Fruit fly (Drosophila melanogaster) whole organism, embryonic: ENCODE results near the gene CG11828.

Experiments used
- Bdp1 ChIP-seq: fragments of 200-800 bp; sonication (Bioruptor generic); optimal IDR thresholded peaks from 3 replicates; lab custom pipeline; 2016; ENCODE audit warnings: missing biosample characterization, missing genetic modification characterization
- Bgb ChIP-seq: fragments of 200-800 bp; sonication (Bioruptor generic); IDR thresholded peaks from 2 replicates; pipeline ENCODE4 v1.3.6; 2022; ENCODE audit warnings: missing biosample characterization, missing genetic modification characterization; ENCODE audit not compliant: partially characterized antibody
- CG10366 ChIP-seq: fragments of 200-800 bp; sonication (Bioruptor generic); IDR thresholded peaks from 2 replicates; pipeline ENCODE4 v1.3.6; 2022; ENCODE audit warnings: missing biosample characterization, missing genetic modification characterization
- CG11560 ChIP-seq: fragments of 200-800 bp; sonication (Bioruptor generic); IDR thresholded peaks from 3 replicates; pipeline ENCODE4 v1.3.6; 2022; ENCODE audit warnings: missing biosample characterization, missing genetic modification characterization
- CG12071 ChIP-seq: fragments of 200-800 bp; sonication (Bioruptor generic); optimal IDR thresholded peaks from 3 replicates; lab custom pipeline; 2018; ENCODE audit warnings: missing biosample characterization, mild to moderate bottlenecking, missing genetic modification characterization
- CG15073 ChIP-seq: fragments of 200-800 bp; sonication (Bioruptor generic); optimal IDR thresholded peaks from 2 replicates; lab custom pipeline; 2016; ENCODE audit warnings: missing biosample characterization, missing genetic modification characterization
- CG15514 ChIP-seq: fragments of 200-800 bp; sonication (Bioruptor generic); optimal IDR thresholded peaks from 3 replicates; lab custom pipeline; 2017; ENCODE audit warnings: missing biosample characterization, missing genetic modification characterization, mild to moderate bottlenecking, moderate library complexity, missing genetic modification reagents
- CG16813 ChIP-seq: fragments of 200-800 bp; sonication (Bioruptor generic); IDR thresholded peaks from 3 replicates; pipeline ENCODE4 v1.3.6; 2022; ENCODE audit warnings: missing biosample characterization, missing genetic modification characterization; ENCODE audit not compliant: partially characterized antibody
- CG17612 ChIP-seq: fragments of 200-800 bp; sonication (Bioruptor generic); IDR thresholded peaks from 2 replicates; pipeline ENCODE4 v1.3.6; 2022; ENCODE audit warnings: missing biosample characterization, missing genetic modification characterization
- CG17802 ChIP-seq: fragments of 200-800 bp; sonication (Bioruptor generic); optimal IDR thresholded peaks from 2 replicates; lab custom pipeline; 2018; ENCODE audit warnings: missing biosample characterization, mild to moderate bottlenecking, missing genetic modification characterization, moderate library complexity
- CG18011 ChIP-seq: fragments of 200-800 bp; sonication (Bioruptor generic); optimal IDR thresholded peaks from 2 replicates; lab custom pipeline; 2017; ENCODE audit warnings: missing biosample characterization, missing genetic modification characterization, mild to moderate bottlenecking, moderate library complexity, missing genotype
- CG18619 ChIP-seq: fragments of 200-800 bp; sonication (Bioruptor generic); optimal IDR thresholded peaks from 3 replicates; lab custom pipeline; 2017; ENCODE audit warnings: missing biosample characterization, mild to moderate bottlenecking, missing genetic modification characterization
- CG2712 ChIP-seq: fragments of 200-800 bp; optimal IDR thresholded peaks from 3 replicates; lab custom pipeline; 2019; ENCODE audit warnings: missing biosample characterization, mild to moderate bottlenecking, missing genetic modification characterization, moderate library complexity
- CG30020 ChIP-seq: fragments of 200-800 bp; optimal IDR thresholded peaks from 2 replicates; lab custom pipeline; 2019; ENCODE audit warnings: missing biosample characterization, mild to moderate bottlenecking, missing genetic modification characterization, moderate library complexity
- CG31365 ChIP-seq: fragments of 200-800 bp; sonication (Bioruptor generic); optimal IDR thresholded peaks from 2 replicates; lab custom pipeline; 2018; ENCODE audit warnings: missing biosample characterization, mild to moderate bottlenecking, missing genetic modification characterization
- CG34224 ChIP-seq: fragments of 200-800 bp; sonication (Bioruptor generic); IDR thresholded peaks from 3 replicates; pipeline ENCODE4 v1.3.6; 2022; ENCODE audit warnings: missing biosample characterization, missing genetic modification characterization; ENCODE audit not compliant: partially characterized antibody
- CG3838 ChIP-seq: fragments of 200-800 bp; sonication (Bioruptor generic); optimal IDR thresholded peaks from 3 replicates; lab custom pipeline; 2016; ENCODE audit warnings: missing biosample characterization, missing genetic modification characterization
- CG4328 ChIP-seq: fragments of 200-800 bp; sonication (Bioruptor generic); optimal IDR thresholded peaks from 3 replicates; lab custom pipeline; 2017; ENCODE audit warnings: missing biosample characterization, missing genetic modification reagents, missing genetic modification characterization
- CG4404 ChIP-seq: fragments of 200-800 bp; sonication (Bioruptor generic); IDR thresholded peaks from 2 replicates; pipeline ENCODE4 v1.3.6; 2022; ENCODE audit warnings: missing biosample characterization, missing genetic modification characterization
- CG6654 ChIP-seq: fragments of 200-800 bp; sonication (Bioruptor generic); optimal IDR thresholded peaks from 2 replicates; lab custom pipeline; 2017; ENCODE audit warnings: missing biosample characterization, mild to moderate bottlenecking, missing genetic modification characterization
- CG8388 ChIP-seq: fragments of 200-800 bp; sonication (Bioruptor generic); optimal IDR thresholded peaks from 2 replicates; lab custom pipeline; 2019; ENCODE audit warnings: missing biosample characterization, mild to moderate bottlenecking, missing genetic modification characterization, moderate library complexity
- CG9932 ChIP-seq: fragments of 200-800 bp; sonication (Bioruptor generic); IDR thresholded peaks from 2 replicates; pipeline ENCODE4 v1.3.6; 2022; ENCODE audit warnings: missing biosample characterization, missing genetic modification characterization
- CTCF ChIP-seq: fragments of 200-800 bp; sonication (Bioruptor generic); optimal IDR thresholded peaks from 2 replicates; lab custom pipeline; 2017; ENCODE audit warnings: missing biosample characterization, mild to moderate bottlenecking, missing genetic modification characterization, moderate library complexity
- CrebB ChIP-seq: fragments of 200-800 bp; sonication (Bioruptor generic); optimal IDR thresholded peaks from 3 replicates; lab custom pipeline; 2018; ENCODE audit warnings: missing biosample characterization, mild to moderate bottlenecking, missing genetic modification characterization
- HmgD ChIP-seq: fragments of 200-800 bp; sonication (Bioruptor generic); optimal IDR thresholded peaks from 3 replicates; lab custom pipeline; 2016; ENCODE audit warnings: missing biosample characterization, missing genetic modification characterization
- Hr39 ChIP-seq: fragments of >200 bp; optimal IDR thresholded peaks from 2 replicates; lab custom pipeline; 2017
- Hr78 ChIP-seq, 2 experiments: fragments of 200-800 bp in 1 of 2; fragments of >200 bp in 1 of 2; sonication (Bioruptor generic) in 1 of 2; optimal IDR thresholded peaks; 2 replicates each; lab custom pipeline; 2017 to 2019; ENCODE audit warnings: missing biosample characterization in 2 of 2, missing genetic modification characterization in 2 of 2, mild to moderate bottlenecking in 1 of 2, moderate library complexity in 1 of 2
- Hsf ChIP-seq: fragments of 200-800 bp; sonication (Bioruptor generic); optimal IDR thresholded peaks from 3 replicates; lab custom pipeline; 2016; ENCODE audit warnings: missing biosample characterization, missing genetic modification characterization
- Jarid2 ChIP-seq: fragments of 200-800 bp; sonication (Bioruptor generic); optimal IDR thresholded peaks from 3 replicates; lab custom pipeline; 2017; ENCODE audit warnings: mild to moderate bottlenecking, missing biosample characterization, missing genetic modification reagents, missing genetic modification characterization
- Mad ChIP-seq: fragments of 200-800 bp; sonication (Bioruptor generic); optimal IDR thresholded peaks from 2 replicates; lab custom pipeline; 2016; ENCODE audit warnings: missing biosample characterization, missing genetic modification characterization
- NK7.1 ChIP-seq: fragments of 200-800 bp; sonication (Bioruptor generic); optimal IDR thresholded peaks from 3 replicates; lab custom pipeline; 2016; ENCODE audit warnings: missing biosample characterization, missing genetic modification characterization
- Oli ChIP-seq: fragments of 200-800 bp; sonication (Bioruptor generic); optimal IDR thresholded peaks from 2 replicates; lab custom pipeline; 2018; ENCODE audit warnings: missing biosample characterization, mild to moderate bottlenecking, missing genetic modification characterization, moderate library complexity
- PHDP ChIP-seq: fragments of 200-800 bp; sonication (Bioruptor generic); optimal IDR thresholded peaks from 3 replicates; lab custom pipeline; 2018; ENCODE audit warnings: missing biosample characterization, mild to moderate bottlenecking, missing genetic modification characterization, moderate library complexity
- Ravus ChIP-seq: fragments of 200-800 bp; sonication (Bioruptor generic); IDR thresholded peaks from 2 replicates; pipeline ENCODE4 v1.3.6; 2022; ENCODE audit warnings: missing biosample characterization, missing genetic modification characterization
- Sox100B ChIP-seq: fragments of 200-800 bp; sonication (Bioruptor generic); optimal IDR thresholded peaks from 3 replicates; lab custom pipeline; 2018; ENCODE audit warnings: missing biosample characterization, mild to moderate bottlenecking, missing genetic modification characterization
- Usf ChIP-seq: fragments of 200-800 bp; sonication (Bioruptor generic); optimal IDR thresholded peaks from 2 replicates; lab custom pipeline; 2017; ENCODE audit warnings: missing genotype, missing biosample characterization, missing genetic modification characterization
- amos ChIP-seq: fragments of 200-800 bp; sonication (Bioruptor generic); IDR thresholded peaks from 2 replicates; pipeline ENCODE4 v1.3.6; 2022; ENCODE audit warnings: missing biosample characterization, missing genetic modification characterization; ENCODE audit not compliant: partially characterized antibody
- dm ChIP-seq: fragments of 200-800 bp; sonication (Bioruptor generic); optimal IDR thresholded peaks from 3 replicates; lab custom pipeline; 2016; ENCODE audit warnings: missing biosample characterization, missing genetic modification characterization
- fd3F ChIP-seq: fragments of 200-800 bp; sonication (Bioruptor generic); optimal IDR thresholded peaks from 2 replicates; lab custom pipeline; 2018; ENCODE audit warnings: missing biosample characterization, mild to moderate bottlenecking, missing genetic modification characterization, moderate library complexity
- fu2 ChIP-seq: fragments of 200-800 bp; sonication (Bioruptor generic); optimal IDR thresholded peaks from 2 replicates; lab custom pipeline; 2016; ENCODE audit warnings: missing biosample characterization, missing genetic modification characterization
- lab ChIP-seq: fragments of 200-800 bp; sonication (Bioruptor generic); optimal IDR thresholded peaks from 3 replicates; lab custom pipeline; 2017; ENCODE audit warnings: missing biosample characterization, missing genetic modification characterization, mild to moderate bottlenecking, moderate library complexity, missing genetic modification reagents
- pho ChIP-seq: fragments of 200-800 bp; sonication (Bioruptor generic); optimal IDR thresholded peaks from 2 replicates; lab custom pipeline; 2016; ENCODE audit warnings: missing biosample characterization, missing genetic modification characterization
- prd ChIP-seq, 3 experiments: fragments of >200 bp in 2 of 3; fragments of 200-800 bp in 1 of 3; sonication (Bioruptor generic) in 1 of 3; optimal IDR thresholded peaks in 2 of 3; IDR thresholded peaks in 1 of 3; 2 replicates in 2 of 3; 3 replicates in 1 of 3; pipeline versions ENCODE4 v1.3.6 to Lab custom; 2017 to 2022; ENCODE audit warnings: missing biosample characterization in 1 of 3, missing genetic modification characterization in 1 of 3
- pros ChIP-seq: fragments of 200-800 bp; sonication (Bioruptor generic); optimal IDR thresholded peaks from 3 replicates; lab custom pipeline; 2019; ENCODE audit warnings: missing biosample characterization, mild to moderate bottlenecking, missing genetic modification characterization, moderate library complexity
- row ChIP-seq: fragments of 200-800 bp; sonication (Bioruptor generic); IDR thresholded peaks from 3 replicates; pipeline ENCODE4 v1.3.6; 2022; ENCODE audit warnings: missing biosample characterization, missing genetic modification characterization
- sug ChIP-seq: fragments of 200-800 bp; optimal IDR thresholded peaks from 2 replicates; lab custom pipeline; 2019; ENCODE audit warnings: missing biosample characterization, mild to moderate bottlenecking, missing genetic modification characterization, moderate library complexity
- tll ChIP-seq, 2 experiments: fragments of 200-800 bp in 1 of 2; fragments of >200 bp in 1 of 2; sonication (Bioruptor generic) in 1 of 2; optimal IDR thresholded peaks; 2 replicates each; lab custom pipeline; 2017 to 2019; ENCODE audit warnings: missing biosample characterization in 2 of 2, missing genetic modification characterization in 2 of 2, mild to moderate bottlenecking in 1 of 2, moderate library complexity in 1 of 2

The CG11828 gene

DNA sequence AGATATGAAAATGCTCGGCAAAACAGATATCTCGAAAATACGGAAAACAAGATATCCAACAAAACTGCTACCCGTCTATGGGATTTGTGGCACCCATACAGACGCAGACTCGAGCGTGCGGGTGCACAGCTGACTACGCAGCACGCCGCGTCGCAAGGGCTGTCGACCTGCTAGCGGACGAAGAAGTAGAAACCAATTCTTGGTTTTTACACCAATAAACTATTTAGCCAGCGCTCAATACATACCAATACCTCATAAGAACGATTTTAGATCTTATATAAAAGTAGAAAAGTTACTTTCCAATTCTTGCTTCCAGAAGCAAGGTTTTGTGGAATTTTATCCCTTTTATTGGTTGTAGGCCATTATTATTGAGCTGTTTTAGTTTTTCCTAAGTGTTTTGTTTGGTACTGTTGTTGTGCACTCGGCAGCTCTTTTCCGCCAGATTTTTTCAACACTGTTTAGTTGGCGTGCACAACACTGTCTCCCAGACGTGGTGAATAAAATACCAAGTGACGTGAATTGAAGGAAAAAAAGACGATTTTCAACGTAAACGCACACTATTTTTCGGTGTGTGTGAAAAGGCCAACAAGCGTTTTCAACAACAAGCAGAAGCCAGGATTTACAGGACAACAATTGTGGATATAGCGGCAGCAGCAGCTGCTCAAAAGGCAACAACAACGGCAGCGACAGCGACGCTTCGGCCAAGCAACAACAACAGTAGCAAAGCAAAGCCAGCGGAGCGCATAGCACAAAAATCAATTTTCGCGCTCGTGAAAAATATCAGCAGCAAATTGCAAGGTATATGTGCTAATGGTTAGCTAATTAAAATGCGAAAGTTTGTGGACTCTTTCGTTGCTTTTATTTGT is 34.0 kb upstream of the CG11828 start (continued):
- peak; percentile 60 for TF ChIP-seq CG6654
- peak; percentile 86 for TF ChIP-seq lab
- TF ChIP-seq dm (GFP tag; lab: Kevin White, UChicago) = peak; percentile 74
- TF ChIP-seq Ravus (GFP tag; lab: Robert Waterston, UW) = no peak
- peak; percentile 42 for TF ChIP-seq pros (GFP tag; lab: Kevin White, UChicago)
- peak; percentile 70 for TF ChIP-seq Bdp1 (GFP tag; lab: Kevin White, UChicago)
- no peak for TF ChIP-seq tll (GFP tag; optimal IDR thresholded peaks at IDR 0.05; lab: Kevin White, UChicago)
- peak; percentile 85 for TF ChIP-seq pho (GFP tag; lab: Kevin White, UChicago)
- TF ChIP-seq CG18011 (GFP tag; lab: Kevin White, UChicago) = peak; percentile 60
- TF ChIP-seq CG4328 (GFP tag; lab: Kevin White, UChicago) = peak; percentile 72
- peak; percentile 92 for TF ChIP-seq fu2
- TF ChIP-seq CG4404 (GFP tag; lab: Robert Waterston, UW) = peak; percentile 81
- TF ChIP-seq CG17612 = peak; percentile 62; the same call in 1 of the 2 replicates
- peak; percentile 80 for TF ChIP-seq row (GFP tag; lab: Robert Waterston, UW)
- TF ChIP-seq CG9932 = peak; percentile 86
- TF ChIP-seq CG15073 = no peak
- peak; percentile 70 for TF ChIP-seq fd3F (GFP tag; lab: Kevin White, UChicago)
- TF ChIP-seq PHDP = peak; percentile 82
- peak; percentile 36 for TF ChIP-seq CG3838 (GFP tag; lab: Kevin White, UChicago)
- TF ChIP-seq CG30020 (tag; lab: Kevin White, UChicago) = peak; percentile 35
- TF ChIP-seq CG11560 = peak; percentile 59; the same call in 1 of the 3 replicates
- peak; percentile 43 for TF ChIP-seq Usf (GFP tag; lab: Kevin White, UChicago)
- TF ChIP-seq Jarid2 = no peak
- peak; percentile 40; the same call in 1 of the 2 replicates for TF ChIP-seq CG10366 (GFP tag; lab: Robert Waterston, UW)
- TF ChIP-seq Hr39 = no peak
- TF ChIP-seq amos (GFP tag; lab: Robert Waterston, UW) = no peak
- TF ChIP-seq Sox100B = peak; percentile 71
- peak; percentile 64 for TF ChIP-seq CrebB (tag; lab: Kevin White, UChicago)
- TF ChIP-seq CG15514 (GFP tag; lab: Kevin White, UChicago) = peak; percentile 79
- TF ChIP-seq Oli = peak; percentile 41
- peak; percentile 50 for TF ChIP-seq CTCF (GFP tag; lab: Kevin White, UChicago)
- TF ChIP-seq CG18619 (GFP tag; lab: Kevin White, UChicago) = peak; percentile 80
- no peak for TF ChIP-seq CG16813
- peak; percentile 72 for TF ChIP-seq CG2712 (tag; lab: Kevin White, UChicago)
- TF ChIP-seq HmgD = peak; percentile 78
- TF ChIP-seq Bgb = no peak
- TF ChIP-seq Hr78 (GFP tag; optimal IDR thresholded peaks at IDR 0.05; lab: Kevin White, UChicago) = peak in 1 of 2 experiments; percentile 6
- no peak for TF ChIP-seq prd (optimal IDR thresholded peaks at IDR 0.05; lab: Kevin White, UChicago)
- TF ChIP-seq prd (GFP tag; IDR thresholded peaks at IDR 0.05; lab: Robert Waterston, UW) = peak; percentile 74
- TF ChIP-seq Mad (GFP tag; lab: Kevin White, UChicago) = peak; percentile 79
- peak; percentile 69 for TF ChIP-seq NK7.1 (GFP tag; lab: Kevin White, UChicago)
- TF ChIP-seq CG34224 = no peak
- peak; percentile 53 for TF ChIP-seq CG12071 (GFP tag; lab: Kevin White, UChicago)
- peak; percentile 70 for TF ChIP-seq CG17802 (tag; lab: Kevin White, UChicago)
- peak; percentile 81 for TF ChIP-seq sug (tag; lab: Kevin White, UChicago)
- TF ChIP-seq CG31365 (tag; lab: Kevin White, UChicago) = peak; percentile 44
- peak; percentile 81 for TF ChIP-seq Hsf
- TF ChIP-seq CG8388 = peak; percentile 59
